Fruit fly (Drosophila melanogaster) whole organism, embryonic: ENCODE results near the gene Nepl13.

Experiments
- Aef1 ChIP-seq: fragments of 200-800 bp; sonication (Bioruptor generic); IDR thresholded peaks from 3 replicates; pipeline ENCODE4 v1.3.6; 2022; ENCODE audit warnings: missing biosample characterization, missing genetic modification characterization
- Asciz ChIP-seq: fragments of 200-800 bp; sonication (Bioruptor generic); optimal IDR thresholded peaks from 2 replicates; lab custom pipeline; 2017; ENCODE audit warnings: missing biosample characterization, mild to moderate bottlenecking, missing genetic modification characterization, missing genetic modification reagents
- Bdp1 ChIP-seq: fragments of 200-800 bp; sonication (Bioruptor generic); optimal IDR thresholded peaks from 3 replicates; lab custom pipeline; 2016; ENCODE audit warnings: missing biosample characterization, missing genetic modification characterization
- Bgb ChIP-seq: fragments of 200-800 bp; sonication (Bioruptor generic); IDR thresholded peaks from 2 replicates; pipeline ENCODE4 v1.3.6; 2022; ENCODE audit warnings: missing biosample characterization, missing genetic modification characterization; ENCODE audit not compliant: partially characterized antibody
- Blimp-1 ChIP-seq: fragments of 200-800 bp; sonication (Bioruptor generic); optimal IDR thresholded peaks from 3 replicates; lab custom pipeline; 2018; ENCODE audit warnings: missing biosample characterization, missing genetic modification characterization, mild to moderate bottlenecking, moderate library complexity, missing genetic modification reagents
- CG11398 ChIP-seq: fragments of 200-800 bp; sonication (Bioruptor generic); optimal IDR thresholded peaks from 2 replicates; lab custom pipeline; 2016; ENCODE audit warnings: missing biosample characterization, missing genetic modification characterization
- CG11723 ChIP-seq: fragments of 200-800 bp; sonication (Bioruptor generic); optimal IDR thresholded peaks from 2 replicates; lab custom pipeline; 2017; ENCODE audit warnings: missing biosample characterization, mild to moderate bottlenecking, missing genetic modification characterization
- CG1233 ChIP-seq: fragments of 200-800 bp; sonication (Bioruptor generic); optimal IDR thresholded peaks from 4 replicates; lab custom pipeline; 2018; ENCODE audit warnings: missing biosample characterization, mild to moderate bottlenecking, missing genetic modification characterization
- CG13296 ChIP-seq: fragments of 200-800 bp; sonication (Bioruptor generic); optimal IDR thresholded peaks from 3 replicates; lab custom pipeline; 2018; ENCODE audit warnings: missing biosample characterization, mild to moderate bottlenecking, missing genetic modification characterization
- CG13894 ChIP-seq: fragments of 200-800 bp; sonication (Bioruptor generic); optimal IDR thresholded peaks from 3 replicates; lab custom pipeline; 2018; ENCODE audit warnings: missing biosample characterization, mild to moderate bottlenecking, missing genetic modification characterization, moderate library complexity
- CG1647 ChIP-seq: fragments of 200-800 bp; sonication (Bioruptor generic); optimal IDR thresholded peaks from 3 replicates; lab custom pipeline; 2016; ENCODE audit warnings: missing biosample characterization, missing genetic modification characterization
- CG17328 ChIP-seq: fragments of 200-800 bp; sonication (Bioruptor generic); IDR thresholded peaks from 2 replicates; pipeline ENCODE4 v1.3.6; 2022; ENCODE audit warnings: missing biosample characterization, missing genetic modification characterization
- CG2199 ChIP-seq: fragments of 200-800 bp; sonication (Bioruptor generic); IDR thresholded peaks from 3 replicates; pipeline ENCODE4 v1.3.6; 2022; ENCODE audit warnings: missing biosample characterization, missing genetic modification characterization
- CG31441 ChIP-seq: fragments of 200-800 bp; sonication (Bioruptor generic); IDR thresholded peaks from 2 replicates; pipeline ENCODE4 v1.3.6; 2022; ENCODE audit warnings: missing biosample characterization, missing genetic modification characterization
- CG6765 ChIP-seq: fragments of 200-800 bp; sonication (Bioruptor generic); optimal IDR thresholded peaks from 3 replicates; lab custom pipeline; 2017; ENCODE audit warnings: missing biosample characterization, mild to moderate bottlenecking, missing genetic modification characterization
- CG6813 ChIP-seq: fragments of 200-800 bp; sonication (Bioruptor generic); optimal IDR thresholded peaks from 2 replicates; lab custom pipeline; 2017; ENCODE audit warnings: missing biosample characterization, missing genetic modification characterization, mild to moderate bottlenecking, moderate library complexity, missing genetic modification reagents
- CG7786 ChIP-seq: fragments of 200-800 bp; sonication (Bioruptor generic); optimal IDR thresholded peaks from 2 replicates; lab custom pipeline; 2016; ENCODE audit warnings: missing biosample characterization, missing genetic modification characterization
- CG7928 ChIP-seq: fragments of 200-800 bp; sonication (Bioruptor generic); optimal IDR thresholded peaks from 2 replicates; lab custom pipeline; 2017; ENCODE audit warnings: missing biosample characterization, mild to moderate bottlenecking, missing genetic modification characterization
- CG7987 ChIP-seq: fragments of 200-800 bp; sonication (Bioruptor generic); optimal IDR thresholded peaks from 2 replicates; lab custom pipeline; 2018; ENCODE audit warnings: missing biosample characterization, mild to moderate bottlenecking, missing genetic modification characterization, moderate library complexity
- CG8359 ChIP-seq: fragments of 200-800 bp; sonication (Bioruptor generic); optimal IDR thresholded peaks from 2 replicates; lab custom pipeline; 2017; ENCODE audit warnings: missing biosample characterization, mild to moderate bottlenecking, missing genetic modification characterization, borderline replicate concordance
- CG9215 ChIP-seq: fragments of 200-800 bp; sonication (Bioruptor generic); IDR thresholded peaks from 2 replicates; pipeline ENCODE4 v1.3.6; 2022; ENCODE audit warnings: missing biosample characterization, missing genetic modification characterization
- Deaf1 ChIP-seq: fragments of 200-800 bp; optimal IDR thresholded peaks from 3 replicates; lab custom pipeline; 2019; ENCODE audit warnings: missing biosample characterization, mild to moderate bottlenecking, missing genetic modification characterization, moderate library complexity
- Fer1 ChIP-seq: fragments of 200-800 bp; sonication (Bioruptor generic); optimal IDR thresholded peaks from 2 replicates; lab custom pipeline; 2017; ENCODE audit warnings: missing biosample characterization, mild to moderate bottlenecking, missing genetic modification characterization
- MTF-1 ChIP-seq: fragments of 200-800 bp; sonication (Bioruptor generic); optimal IDR thresholded peaks from 2 replicates; lab custom pipeline; 2018; ENCODE audit warnings: missing biosample characterization, mild to moderate bottlenecking, missing genetic modification characterization, borderline replicate concordance
- Mes4 ChIP-seq: fragments of 200-800 bp; sonication (Bioruptor generic); optimal IDR thresholded peaks from 2 replicates; lab custom pipeline; 2016; ENCODE audit warnings: missing biosample characterization, missing genetic modification characterization
- Oli ChIP-seq: fragments of 200-800 bp; sonication (Bioruptor generic); optimal IDR thresholded peaks from 2 replicates; lab custom pipeline; 2018; ENCODE audit warnings: missing biosample characterization, mild to moderate bottlenecking, missing genetic modification characterization, moderate library complexity
- Ptx1 ChIP-seq: fragments of 200-800 bp; sonication (Bioruptor generic); IDR thresholded peaks from 2 replicates; pipeline ENCODE4 v1.3.6; 2022; ENCODE audit warnings: missing biosample characterization, missing genetic modification characterization
- Trl ChIP-seq, 3 experiments: fragments of >200 bp in 2 of 3; fragments of 200-800 bp in 1 of 3; sonication (Bioruptor generic) in 1 of 3; optimal IDR thresholded peaks; 2 replicates in 1 of 3; 3 replicates in 2 of 3; lab custom pipeline; 2016 to 2017; ENCODE audit warnings: missing biosample characterization in 1 of 3, missing genetic modification characterization in 1 of 3
- ac ChIP-seq: fragments of 200-800 bp; sonication (Bioruptor generic); optimal IDR thresholded peaks from 3 replicates; lab custom pipeline; 2017; ENCODE audit warnings: missing biosample characterization, mild to moderate bottlenecking, missing genetic modification characterization
- cad ChIP-seq: fragments of >200 bp; optimal IDR thresholded peaks from 2 replicates; lab custom pipeline; 2017; ENCODE audit warnings: missing biosample characterization, missing genetic modification characterization
- cg ChIP-seq: fragments of 200-800 bp; sonication (Bioruptor generic); optimal IDR thresholded peaks from 3 replicates; lab custom pipeline; 2019; ENCODE audit warnings: missing biosample characterization, mild to moderate bottlenecking, missing genetic modification characterization, moderate library complexity
- chinmo ChIP-seq: fragments of 200-800 bp; sonication (Bioruptor generic); IDR thresholded peaks from 4 replicates; pipeline ENCODE4 v1.3.6; 2022; ENCODE audit warnings: missing biosample characterization, missing genetic modification characterization; ENCODE audit not compliant: partially characterized antibody
- ci ChIP-seq: fragments of 200-800 bp; sonication (Bioruptor generic); IDR thresholded peaks from 3 replicates; pipeline ENCODE4 v1.3.6; 2022; ENCODE audit warnings: missing biosample characterization, missing genetic modification characterization
- dimm ChIP-seq: fragments of 200-800 bp; sonication (Bioruptor generic); IDR thresholded peaks from 2 replicates; pipeline ENCODE4 v1.3.6; 2022; ENCODE audit warnings: missing biosample characterization, missing genetic modification characterization
- dmrt99B ChIP-seq: fragments of 200-800 bp; sonication (Bioruptor generic); optimal IDR thresholded peaks from 2 replicates; lab custom pipeline; 2018; ENCODE audit warnings: missing biosample characterization, mild to moderate bottlenecking, missing genetic modification characterization, moderate library complexity
- fu2 ChIP-seq: fragments of 200-800 bp; sonication (Bioruptor generic); optimal IDR thresholded peaks from 2 replicates; lab custom pipeline; 2016; ENCODE audit warnings: missing biosample characterization, missing genetic modification characterization
- gce ChIP-seq: fragments of 200-800 bp; sonication (Bioruptor generic); IDR thresholded peaks from 3 replicates; pipeline ENCODE4 v1.3.6; 2022; ENCODE audit warnings: missing biosample characterization, missing genetic modification characterization
- hkb ChIP-seq, 2 experiments: fragments of 200-800 bp in 1 of 2; fragments of >200 bp in 1 of 2; sonication (Bioruptor generic) in 1 of 2; IDR thresholded peaks in 1 of 2; optimal IDR thresholded peaks in 1 of 2; 2 replicates each; pipeline versions ENCODE4 v1.3.6 to Lab custom; 2017 to 2022; ENCODE audit warnings: missing biosample characterization in 1 of 2, missing genetic modification characterization in 1 of 2
- onecut ChIP-seq: fragments of 200-800 bp; sonication (Bioruptor generic); IDR thresholded peaks from 2 replicates; pipeline ENCODE4 v1.3.6; 2022; ENCODE audit warnings: missing biosample characterization, missing genetic modification characterization
- prd ChIP-seq, 3 experiments: fragments of >200 bp in 2 of 3; fragments of 200-800 bp in 1 of 3; sonication (Bioruptor generic) in 1 of 3; optimal IDR thresholded peaks in 2 of 3; IDR thresholded peaks in 1 of 3; 2 replicates in 2 of 3; 3 replicates in 1 of 3; pipeline versions ENCODE4 v1.3.6 to Lab custom; 2017 to 2022; ENCODE audit warnings: missing biosample characterization in 1 of 3, missing genetic modification characterization in 1 of 3
- row ChIP-seq: fragments of 200-800 bp; sonication (Bioruptor generic); IDR thresholded peaks from 3 replicates; pipeline ENCODE4 v1.3.6; 2022; ENCODE audit warnings: missing biosample characterization, missing genetic modification characterization
- sens ChIP-seq: fragments of 200-800 bp; sonication (Bioruptor generic); peaks from one replicate; lab custom pipeline; 2016; ENCODE audit warnings: missing biosample characterization, missing genetic modification characterization
- slou ChIP-seq: fragments of 200-800 bp; sonication (Bioruptor generic); optimal IDR thresholded peaks from 3 replicates; lab custom pipeline; 2016; ENCODE audit warnings: missing biosample characterization, missing genetic modification characterization
- slp2 ChIP-seq: fragments of 200-800 bp; sonication (Bioruptor generic); optimal IDR thresholded peaks from 2 replicates; lab custom pipeline; 2016; ENCODE audit warnings: missing biosample characterization, missing genetic modification characterization
- so ChIP-seq: fragments of 200-800 bp; sonication (Bioruptor generic); IDR thresholded peaks from 3 replicates; pipeline ENCODE4 v1.3.6; 2022; ENCODE audit warnings: missing biosample characterization, missing genetic modification characterization
- sob ChIP-seq: fragments of 200-800 bp; sonication (Bioruptor generic); IDR thresholded peaks from 2 replicates; pipeline ENCODE4 v1.3.6; 2022; ENCODE audit warnings: missing biosample characterization, missing genetic modification characterization
- sr ChIP-seq: fragments of 200-800 bp; sonication (Bioruptor generic); IDR thresholded peaks from 3 replicates; pipeline ENCODE4 v1.3.6; 2022; ENCODE audit warnings: missing biosample characterization, missing genetic modification characterization
- tna ChIP-seq: fragments of 200-800 bp; sonication (Bioruptor generic); IDR thresholded peaks from 2 replicates; pipeline ENCODE4 v1.3.6; 2022; ENCODE audit warnings: missing biosample characterization, missing genetic modification characterization; ENCODE audit not compliant: partially characterized antibody

The Nepl13 gene

DNA sequence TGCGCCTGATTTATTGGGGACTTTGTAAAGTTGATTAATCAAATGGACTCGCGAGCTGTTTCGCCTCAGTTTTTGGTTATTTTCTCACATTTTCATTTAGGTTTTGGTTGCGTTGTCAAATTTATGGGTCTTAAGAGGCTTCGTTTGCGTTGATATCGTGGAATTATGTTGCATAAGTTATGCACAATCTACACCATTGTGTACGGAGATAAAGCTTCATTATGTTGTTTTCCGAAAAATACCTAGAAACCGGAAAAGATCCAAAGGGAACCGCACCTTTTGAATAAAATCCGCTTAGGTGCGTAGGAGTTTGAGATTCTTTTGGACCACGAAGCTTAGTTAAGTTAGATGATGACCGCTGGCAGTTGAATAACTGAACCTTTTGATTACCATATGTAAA is 3.8 kb downstream of the Nepl13 start (continued):
- TF ChIP-seq Oli (tag; lab: Kevin White, UChicago) (no peak), prd (optimal IDR thresholded peaks at IDR 0.05; lab: Kevin White, UChicago) (no peak), prd (GFP tag; IDR thresholded peaks at IDR 0.05; lab: Robert Waterston, UW) (no peak), ci (GFP tag; lab: Robert Waterston, UW) (no peak), cg (GFP tag; lab: Kevin White, UChicago) (no peak)

dm6 chr3R:22756289-22756688 is 4.6 kb downstream of the Nepl13 start:
- TF ChIP-seq CG31441, result no peak
- TF ChIP-seq CG1233 (GFP tag; lab: Kevin White, UChicago), result peak; percentile 6
- 0 out of 3 replicates have a peak, but pooled peaks have one; percentile 14 for TF ChIP-seq sr (GFP tag; lab: Robert Waterston, UW)
- no peak for TF ChIP-seq hkb (optimal IDR thresholded peaks at IDR 0.05; lab: Kevin White, UChicago)
- peak; percentile 40 for TF ChIP-seq hkb (GFP tag; IDR thresholded peaks at IDR 0.05; lab: Robert Waterston, UW)
- no peak for TF ChIP-seq ac (GFP tag; lab: Kevin White, UChicago)
- peak; percentile 18 for TF ChIP-seq dmrt99B (tag; lab: Kevin White, UChicago)
- TF ChIP-seq CG2199 (GFP tag; lab: Robert Waterston, UW), result no peak
- no peak for TF ChIP-seq CG17328
- no peak for TF ChIP-seq fu2
- no peak for TF ChIP-seq CG11398 (GFP tag; lab: Kevin White, UChicago)
- TF ChIP-seq Bgb (GFP tag; lab: Robert Waterston, UW), result no peak
- no peak for TF ChIP-seq Mes4 (GFP tag; lab: Kevin White, UChicago)
- no peak for TF ChIP-seq slp2
- TF ChIP-seq CG1647 (GFP tag; lab: Kevin White, UChicago), result no peak
- no peak for TF ChIP-seq Trl (optimal IDR thresholded peaks at IDR 0.05; lab: Kevin White, UChicago)
- no peak for TF ChIP-seq Trl (GFP tag; optimal IDR thresholded peaks at IDR 0.05; lab: Kevin White, UChicago)
- no peak for TF ChIP-seq CG7928 (GFP tag; lab: Kevin White, UChicago)
- no peak for TF ChIP-seq cad (GFP tag; lab: Kevin White, UChicago)
- peak; percentile 22 for TF ChIP-seq Asciz (GFP tag; lab: Kevin White, UChicago)
- no peak for TF ChIP-seq Deaf1 (tag; lab: Kevin White, UChicago)
- peak; percentile 4 for TF ChIP-seq MTF-1 (GFP tag; lab: Kevin White, UChicago)
- no peak for TF ChIP-seq sob (GFP tag; lab: Robert Waterston, UW)
- TF ChIP-seq slou (GFP tag; lab: Kevin White, UChicago), result no peak
- TF ChIP-seq CG9215, result no peak
- TF ChIP-seq onecut (GFP tag; lab: Robert Waterston, UW), result peak; percentile 5; the same call in 1 of the 2 replicates
- peak; percentile 50 for TF ChIP-seq sens (GFP tag; lab: Kevin White, UChicago)
- no peak for TF ChIP-seq Ptx1 (GFP tag; lab: Robert Waterston, UW)
- TF ChIP-seq Fer1 (GFP tag; lab: Kevin White, UChicago), result peak; percentile 3
- 0 out of 4 replicates have a peak, but pooled peaks have one; percentile 49 for TF ChIP-seq chinmo (GFP tag; lab: Robert Waterston, UW)
- no peak for TF ChIP-seq CG8359 (GFP tag; lab: Kevin White, UChicago)
- peak; percentile 7 for TF ChIP-seq CG7987 (GFP tag; lab: Kevin White, UChicago)
- TF ChIP-seq gce, result no peak
- TF ChIP-seq tna, result no peak
- peak; percentile 25 for TF ChIP-seq CG13296 (GFP tag; lab: Kevin White, UChicago)
- peak; percentile 43 for TF ChIP-seq CG6813 (GFP tag; lab: Kevin White, UChicago)
- TF ChIP-seq Aef1 (GFP tag; lab: Robert Waterston, UW), result no peak
- TF ChIP-seq row (GFP tag; lab: Robert Waterston, UW), result no peak
- peak; percentile 28 for TF ChIP-seq CG6765 (GFP tag; lab: Kevin White, UChicago)
- TF ChIP-seq dimm (GFP tag; lab: Robert Waterston, UW), result no peak
- TF ChIP-seq CG13894 (tag; lab: Kevin White, UChicago), result peak; percentile 9
- TF ChIP-seq CG7786 (GFP tag; lab: Kevin White, UChicago), result no peak
- no peak for TF ChIP-seq CG11723 (GFP tag; lab: Kevin White, UChicago)
- TF ChIP-seq so (GFP tag; lab: Robert Waterston, UW), result peak; percentile 63; the same call in 1 of the 3 replicates
- TF ChIP-seq Bdp1 (GFP tag; lab: Kevin White, UChicago), result no peak
- peak; percentile 4 for TF ChIP-seq Blimp-1 (GFP tag; lab: Kevin White, UChicago)
